Worm (Caenorhabditis elegans) whole organism, L1 larva: ENCODE data around the gene dcn-1.
A peak's percentile ranks its signal among the peaks of the same experiment; 100 is the strongest.

Source experiments
- ama-1 ChIP-seq: fragments of 150-350 bp; optimal IDR thresholded peaks from 2 replicates; lab custom pipeline; 2014
- ceh-82 ChIP-seq, 3 experiments: fragments of 150-350 bp in 1 of 3; sonication (generic microtip) in 2 of 3; optimal IDR thresholded peaks; 2 replicates each; lab custom pipeline; 2014 to 2017; ENCODE audit warnings: missing biosample characterization in 3 of 3, missing genetic modification characterization in 3 of 3
- elt-3 ChIP-seq, 6 experiments: fragments of 150-350 bp in 1 of 6; sonication (generic microtip); optimal IDR thresholded peaks; 2 replicates each; lab custom pipeline; 2017 to 2018; ENCODE audit warnings: missing biosample characterization in 6 of 6, missing genetic modification characterization in 6 of 6, inconsistent platforms in 1 of 6
- fos-1 ChIP-seq: fragments of 150-350 bp; optimal IDR thresholded peaks from 2 replicates; lab custom pipeline; 2014; ENCODE audit warnings: missing biosample characterization, missing genetic modification characterization
- isw-1 ChIP-seq: fragments of 200-800 bp; sonication (Bioruptor generic); IDR thresholded peaks from 2 replicates; pipeline ENCODE4 v1.3.6; 2022; ENCODE audit warnings: missing genetic modification characterization, missing compliant biosample characterization
- lsy-2 ChIP-seq, 2 experiments: fragments of 150-350 bp; optimal IDR thresholded peaks; 2 replicates each; lab custom pipeline; 2014; ENCODE audit warnings: missing biosample characterization in 2 of 2, missing genetic modification characterization in 2 of 2
- nhr-237 ChIP-seq: fragments of 150-350 bp; optimal IDR thresholded peaks from 2 replicates; lab custom pipeline; 2014; ENCODE audit warnings: missing biosample characterization, missing genetic modification characterization
- nhr-76 ChIP-seq: sonication (generic microtip); optimal IDR thresholded peaks from 2 replicates; lab custom pipeline; 2017; ENCODE audit warnings: missing biosample characterization, missing genetic modification characterization
- rnt-1 ChIP-seq: sonication (generic microtip); optimal IDR thresholded peaks from 2 replicates; lab custom pipeline; 2016; ENCODE audit warnings: mild to moderate bottlenecking, missing genetic modification characterization, moderate library complexity, missing compliant biosample characterization
- sptf-1 ChIP-seq: fragments of 150-350 bp; optimal IDR thresholded peaks from 2 replicates; lab custom pipeline; 2014; ENCODE audit warnings: missing biosample characterization, missing genetic modification characterization
- unc-86 ChIP-seq: sonication (generic microtip); optimal IDR thresholded peaks from 2 replicates; lab custom pipeline; 2016; ENCODE audit warnings: missing genetic modification characterization, missing compliant biosample characterization

ce11 chrIII:4317065-4317752 lies 3.5 kb downstream of the dcn-1 start, which contains the start of gene tag-131:
- TF ChIP-seq sptf-1 (tag; lab: Kevin White, UChicago) (no peak), nhr-237 (tag; lab: Kevin White, UChicago) (no peak), ama-1 (lab: Kevin White, UChicago) (no peak), unc-86 (tag; lab: Kevin White, UChicago) (no peak), fos-1 (tag; lab: Kevin White, UChicago) (no peak), rnt-1 (tag; lab: Kevin White, UChicago) (peak; percentile 74), ceh-82 (tag; optimal IDR thresholded peaks at IDR 0.05; lab: Kevin White, UChicago) (no peak), lsy-2 (tag; optimal IDR thresholded peaks at IDR 0.05; lab: Kevin White, UChicago) (peak; percentile 38 to 67), nhr-76 (tag; lab: Kevin White, UChicago) (no peak), isw-1 (GFP tag; lab: Robert Waterston, UW) (no peak), elt-3 (tag; optimal IDR thresholded peaks at IDR 0.05; lab: Kevin White, UChicago) (peak in 2 of 6 experiments; percentile 10 to 24)
